Fruit fly (Drosophila melanogaster) whole organism, wandering third instar larva: Measurements from ENCODE around the gene myd.

Experiments used
- Abd-B ChIP-seq: fragments of >200 bp; optimal IDR thresholded peaks from 2 replicates; lab custom pipeline; 2017; ENCODE audit warnings: missing biosample characterization, missing genetic modification characterization
- HLH106 ChIP-seq: fragments of 200-800 bp; optimal IDR thresholded peaks from 3 replicates; lab custom pipeline; 2019; ENCODE audit warnings: missing biosample characterization, mild to moderate bottlenecking, missing genetic modification characterization, moderate library complexity
- Hr78 ChIP-seq: fragments of >200 bp; optimal IDR thresholded peaks from 2 replicates; lab custom pipeline; 2017; ENCODE audit warnings: missing biosample characterization, missing genetic modification characterization
- Hr83 ChIP-seq: fragments of 200-300 bp; sonication (Bioruptor generic); optimal IDR thresholded peaks from 2 replicates; lab custom pipeline; 2016; ENCODE audit warnings: missing biosample characterization, mild to moderate bottlenecking, missing genetic modification characterization, moderate library complexity; ENCODE audit not compliant: poor library complexity, severe bottlenecking
- Mio ChIP-seq: sonication (Bioruptor generic); optimal IDR thresholded peaks from 2 replicates; lab custom pipeline; 2016; ENCODE audit warnings: missing biosample characterization, missing genetic modification characterization
- OdsH ChIP-seq: fragments of 200-800 bp; sonication (Bioruptor generic); optimal IDR thresholded peaks from 2 replicates; lab custom pipeline; 2016; ENCODE audit warnings: missing biosample characterization, mild to moderate bottlenecking, missing genetic modification characterization
- Rel ChIP-seq, 2 experiments: fragments of 200-800 bp; sonication (Bioruptor generic) in 1 of 2; optimal IDR thresholded peaks; 2 replicates in 1 of 2; 3 replicates in 1 of 2; lab custom pipeline; 2016 to 2019; ENCODE audit warnings: mild to moderate bottlenecking in 2 of 2, missing biosample characterization in 2 of 2, missing genetic modification characterization in 2 of 2, moderate library complexity in 1 of 2
- Sp1 ChIP-seq: fragments of 200-800 bp; sonication (Bioruptor generic); optimal IDR thresholded peaks from 3 replicates; lab custom pipeline; 2019; ENCODE audit warnings: missing biosample characterization, mild to moderate bottlenecking, missing genetic modification characterization, moderate library complexity
- ey ChIP-seq: fragments of 200-800 bp; sonication (Bioruptor generic); optimal IDR thresholded peaks from 2 replicates; lab custom pipeline; 2016; ENCODE audit warnings: missing biosample characterization, missing genetic modification characterization
- foxo ChIP-seq, 2 experiments: fragments of 200-800 bp; sonication (Bioruptor generic); optimal IDR thresholded peaks; 2 replicates in 1 of 2; 3 replicates in 1 of 2; lab custom pipeline; 2016 to 2017; ENCODE audit warnings: missing biosample characterization in 2 of 2, missing genetic modification characterization in 2 of 2
- lola ChIP-seq: fragments of >200 bp; optimal IDR thresholded peaks from 2 replicates; lab custom pipeline; 2017; ENCODE audit warnings: missing biosample characterization, missing genetic modification characterization
- pan ChIP-seq: fragments of >200 bp; optimal IDR thresholded peaks from 2 replicates; lab custom pipeline; 2017
- psq ChIP-seq: fragments of 200-800 bp; sonication (Bioruptor generic); optimal IDR thresholded peaks from 3 replicates; lab custom pipeline; 2017; ENCODE audit warnings: missing biosample characterization, mild to moderate bottlenecking, missing genetic modification characterization, moderate library complexity

dm6 chr3R:19225446-19225955, 45.0 kb downstream of the myd start:
- TF ChIP-seq psq (no peak), Abd-B (GFP tag; lab: Kevin White, UChicago) (no peak), Sp1 (GFP tag; lab: Kevin White, UChicago) (no peak), Hr78 (GFP tag; lab: Kevin White, UChicago) (no peak), Hr83 (GFP tag; lab: Kevin White, UChicago) (no peak), HLH106 (no peak), Rel (GFP tag; optimal IDR thresholded peaks at IDR 0.05; lab: Kevin White, UChicago) (no peak), Rel (tag; optimal IDR thresholded peaks at IDR 0.05; lab: Kevin White, UChicago) (no peak), ey (GFP tag; lab: Kevin White, UChicago) (no peak), OdsH (no peak), Mio (GFP tag; lab: Kevin White, UChicago) (no peak), lola (GFP tag; lab: Kevin White, UChicago) (no peak), pan (lab: Kevin White, UChicago) (no peak), foxo (GFP tag; optimal IDR thresholded peaks at IDR 0.05; lab: Kevin White, UChicago) (no peak)
